Fruit fly (Drosophila melanogaster) Kc167 (cell line): ENCODE data around the gene AlaRS-m.

Experiments used
- Myc ChIP-seq: fragments of >200 bp; optimal IDR thresholded peaks from 2 replicates; lab custom pipeline; 2017; ENCODE audit warnings: missing external identifiers
- Sin3A ChIP-seq: fragments of >200 bp; optimal IDR thresholded peaks from 2 replicates; lab custom pipeline; 2018; ENCODE audit warnings: missing external identifiers
- h ChIP-seq: fragments of >200 bp; optimal IDR thresholded peaks from 3 replicates; lab custom pipeline; 2018; ENCODE audit warnings: missing external identifiers
- insv ChIP-seq: fragments of >200 bp; optimal IDR thresholded peaks from 3 replicates; lab custom pipeline; 2018; ENCODE audit warnings: missing external identifiers
- psq ChIP-seq: fragments of >200 bp; optimal IDR thresholded peaks from 2 replicates; lab custom pipeline; 2017; ENCODE audit warnings: missing external identifiers
- ttk ChIP-seq: sonication (Bioruptor generic); optimal IDR thresholded peaks from 2 replicates; lab custom pipeline; 2017; ENCODE audit warnings: missing external identifiers

The AlaRS-m gene

DNA sequence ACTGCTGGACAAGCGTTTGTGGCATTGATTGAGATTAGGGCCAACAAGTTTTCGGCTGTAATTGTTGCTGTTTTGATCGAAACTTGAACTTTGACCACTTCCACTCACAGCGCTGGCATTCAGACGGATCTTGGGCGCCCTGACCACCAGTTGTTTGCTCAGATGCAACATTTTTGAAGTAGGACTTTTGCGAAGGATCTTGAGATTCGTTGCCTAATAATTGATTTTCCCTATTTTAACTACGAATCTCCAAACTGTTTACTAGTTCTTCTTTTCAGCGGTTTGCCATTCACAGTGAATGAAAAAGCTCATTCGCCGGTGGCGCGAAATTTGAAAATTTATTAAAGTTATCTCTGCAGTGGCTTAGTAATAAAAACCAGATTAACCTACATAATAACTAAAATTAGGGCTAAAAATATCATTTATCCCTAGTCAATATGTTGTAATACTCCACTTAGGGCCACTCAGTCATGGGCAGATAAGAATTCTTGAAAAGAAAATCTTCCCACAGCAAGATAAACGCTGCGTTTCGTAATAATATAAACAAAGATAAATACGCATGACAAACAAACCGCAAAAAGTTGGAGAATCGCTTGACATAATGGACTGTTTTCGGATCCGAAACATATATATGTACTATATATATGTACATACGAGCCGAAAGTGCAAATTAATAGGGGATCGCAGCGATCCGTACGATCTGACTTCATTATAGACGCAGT, 4.4 kb upstream of the AlaRS-m start, which contains the start of the genes Dhrs4 and Gdap1:
Gene Dhrs4, minus strand, starts transcription at position 267 of the 722 bp plus-strand sequence.
Gene Gdap1, plus strand, starts transcription at position 574 of the 722 bp plus-strand sequence.
- TF ChIP-seq Sin3A (lab: Kevin White, UChicago) (no peak), ttk (lab: Kevin White, UChicago) (no peak)

DNA sequence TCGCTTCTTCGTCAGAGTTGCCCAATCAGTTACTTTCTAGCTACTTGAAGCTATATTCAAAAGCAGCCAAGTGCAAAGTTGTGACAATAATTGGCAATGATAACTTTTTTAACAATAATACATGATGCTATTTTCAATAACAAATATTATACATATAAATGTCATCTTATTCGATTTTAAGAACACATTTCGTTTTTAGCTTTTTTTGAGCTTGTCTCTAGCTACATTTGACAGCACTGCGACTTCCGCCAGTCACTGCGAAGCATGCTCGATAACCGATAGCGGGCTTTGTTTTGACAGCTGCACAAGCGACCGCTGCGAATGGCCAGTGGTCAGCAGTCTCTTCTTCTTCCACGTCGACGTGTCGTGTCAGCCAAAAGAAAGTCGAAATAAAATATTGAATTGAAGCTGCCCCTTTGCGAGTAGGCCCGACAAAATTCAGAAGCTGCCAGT, 6.5 kb downstream of the AlaRS-m start, which contains the start of the genes Gen and Srp54k:
Gene Gen, minus strand, starts transcription at position 23 of the 453 bp plus-strand sequence.
Gene Srp54k, plus strand, starts transcription at position 325 of the 453 bp plus-strand sequence.
- TF ChIP-seq h, result no peak
- no peak for TF ChIP-seq insv (lab: Kevin White, UChicago)
- TF ChIP-seq Sin3A (lab: Kevin White, UChicago), result no peak
- no peak for TF ChIP-seq psq (lab: Kevin White, UChicago)
- no peak for TF ChIP-seq Myc
- no peak for TF ChIP-seq ttk (lab: Kevin White, UChicago)

DNA sequence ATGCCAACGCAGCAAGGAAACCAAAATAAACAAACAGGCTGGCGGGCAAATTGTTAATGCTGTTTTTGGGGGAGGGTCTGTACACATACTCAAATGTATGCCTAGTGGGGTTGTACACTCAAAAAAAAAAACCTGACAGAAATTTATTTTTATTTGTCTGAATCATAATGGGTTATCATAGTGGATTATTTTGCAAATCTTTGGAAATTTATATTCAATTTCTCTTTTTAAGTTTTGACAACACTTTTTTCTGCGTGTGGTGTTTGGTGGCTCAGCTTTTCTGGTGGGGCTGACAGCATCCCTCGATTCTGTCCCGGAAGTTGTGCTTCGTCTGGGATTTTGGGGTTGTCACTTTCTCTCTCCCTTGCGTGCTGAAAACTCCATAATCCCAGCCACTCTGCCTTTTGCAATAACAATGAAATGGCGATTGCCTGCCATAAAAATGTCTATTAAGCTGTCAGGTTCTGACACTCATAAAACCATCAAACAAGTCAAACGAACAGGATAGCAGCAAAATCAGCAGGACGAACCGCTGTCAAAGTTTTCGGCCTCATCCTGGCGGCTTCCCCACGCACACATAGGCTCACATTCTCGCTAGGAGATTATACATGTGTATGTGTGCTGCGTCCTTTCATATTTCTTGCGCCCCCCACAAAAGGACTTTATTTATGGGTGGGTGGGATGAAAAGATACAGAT, 9.2 kb downstream of the AlaRS-m start:
- TF ChIP-seq insv (lab: Kevin White, UChicago) (no peak), psq (lab: Kevin White, UChicago) (no peak), h (no peak), ttk (lab: Kevin White, UChicago) (no peak), Sin3A (lab: Kevin White, UChicago) (no peak), Myc (no peak)

DNA sequence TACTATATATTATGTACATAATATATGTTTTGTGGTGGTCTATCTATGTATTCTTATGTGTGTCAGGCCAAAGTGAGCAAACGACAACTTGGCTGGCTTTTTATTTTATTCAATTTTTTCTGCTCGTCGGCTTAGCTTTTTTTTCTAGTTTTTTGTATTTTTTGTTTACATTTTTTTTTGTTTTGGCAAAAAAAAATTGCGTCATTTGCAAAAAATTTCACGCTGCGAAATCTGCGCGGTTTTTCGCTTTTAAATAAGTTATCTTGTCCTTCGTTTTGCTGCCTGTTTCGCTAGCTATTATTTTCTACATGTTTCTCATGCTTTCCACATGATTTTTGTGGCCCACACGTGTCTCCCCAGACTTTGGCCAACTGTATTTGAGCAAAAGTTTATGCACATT, 26.6 kb downstream of the AlaRS-m start:
- TF ChIP-seq Myc, result no peak
- TF ChIP-seq Sin3A (lab: Kevin White, UChicago), result no peak
- no peak for TF ChIP-seq h
- TF ChIP-seq insv (lab: Kevin White, UChicago), result no peak
- TF ChIP-seq psq (lab: Kevin White, UChicago), result no peak
- no peak for TF ChIP-seq ttk (lab: Kevin White, UChicago)

DNA sequence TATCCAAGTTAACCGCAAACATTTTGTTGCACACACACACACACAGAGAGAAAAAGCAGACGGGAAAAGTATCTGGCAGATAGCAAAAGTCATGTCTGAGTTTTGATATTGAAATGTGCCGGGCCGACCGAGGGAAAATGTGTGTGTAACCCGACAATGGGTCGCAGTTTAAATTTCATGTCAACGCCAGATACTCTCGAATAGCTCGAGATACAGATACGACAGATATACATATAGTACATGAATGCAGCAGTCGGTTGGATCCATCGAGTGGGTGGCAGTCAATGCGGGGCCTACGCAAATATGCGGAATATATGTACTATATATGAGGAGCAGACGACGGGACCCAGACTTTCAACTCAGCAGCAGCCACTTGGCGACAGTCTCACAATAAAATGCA, 30.2 kb downstream of the AlaRS-m start:
- TF ChIP-seq h, result no peak
- TF ChIP-seq ttk (lab: Kevin White, UChicago), result no peak
- no peak for TF ChIP-seq insv (lab: Kevin White, UChicago)
- TF ChIP-seq Myc, result no peak
- no peak for TF ChIP-seq Sin3A (lab: Kevin White, UChicago)
- no peak for TF ChIP-seq psq (lab: Kevin White, UChicago)

DNA sequence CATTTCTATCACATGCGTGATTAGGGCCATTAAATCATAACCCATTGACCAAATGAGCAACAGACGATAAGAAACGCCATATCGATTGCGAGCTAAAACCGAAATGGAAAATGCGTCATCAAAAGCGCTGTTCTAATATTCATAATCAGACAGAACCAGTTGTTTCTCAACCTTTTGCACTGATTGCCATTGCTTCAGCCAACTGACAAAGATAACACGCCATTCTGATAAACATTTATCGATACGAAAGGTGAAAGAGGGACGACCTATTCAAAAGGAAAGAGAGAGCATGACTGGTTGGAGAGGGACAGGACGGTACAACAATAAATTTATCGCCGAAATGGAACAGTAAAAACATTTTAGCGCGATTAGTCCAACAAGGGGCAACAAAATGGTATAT, 30.9 kb downstream of the AlaRS-m start:
- no peak for TF ChIP-seq ttk (lab: Kevin White, UChicago)
- TF ChIP-seq Sin3A (lab: Kevin White, UChicago), result no peak
- no peak for TF ChIP-seq h
- no peak for TF ChIP-seq insv (lab: Kevin White, UChicago)
- TF ChIP-seq Myc, result no peak
- no peak for TF ChIP-seq psq (lab: Kevin White, UChicago)

DNA sequence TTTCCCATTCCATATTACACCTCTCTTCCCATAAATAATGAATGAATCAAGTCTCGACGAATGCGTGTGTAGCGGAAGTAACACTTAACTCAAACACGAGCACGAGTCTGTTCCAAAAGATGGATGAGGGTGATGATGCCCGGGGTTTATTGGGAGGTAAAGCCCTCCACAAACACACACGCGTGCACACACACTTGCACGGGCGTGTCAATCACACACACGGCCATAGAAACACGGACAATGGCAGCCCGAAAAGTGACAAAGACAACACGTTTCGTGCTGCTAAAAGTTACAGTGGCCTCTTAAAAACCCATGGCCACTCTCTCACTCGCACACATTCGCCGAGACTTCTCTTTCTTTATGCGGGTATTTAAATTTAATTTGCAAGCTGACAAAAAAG, 33.0 kb downstream of the AlaRS-m start:
- no peak for TF ChIP-seq psq (lab: Kevin White, UChicago)
- no peak for TF ChIP-seq h

DNA sequence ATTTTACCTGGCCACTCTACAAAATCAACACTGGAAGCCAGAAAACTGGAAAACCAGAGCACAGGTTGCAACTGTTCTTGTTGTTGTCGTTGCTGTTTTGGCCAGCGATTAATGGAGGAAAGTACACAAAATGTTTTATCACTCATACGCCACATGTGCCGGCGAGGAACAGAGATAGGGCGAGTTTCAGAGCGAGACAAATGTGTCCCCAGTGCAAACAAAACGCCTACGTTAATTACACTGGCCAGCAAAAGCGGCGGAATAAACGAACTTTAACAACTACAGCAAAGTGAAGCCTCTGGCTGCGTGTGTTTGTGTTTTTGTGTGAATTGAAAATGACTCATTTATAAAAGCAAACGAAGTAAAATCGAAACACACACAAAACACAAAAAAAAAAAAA, 34.3 kb downstream of the AlaRS-m start:
- TF ChIP-seq insv (lab: Kevin White, UChicago) (no peak), h (no peak), ttk (lab: Kevin White, UChicago) (no peak), Sin3A (lab: Kevin White, UChicago) (no peak), psq (lab: Kevin White, UChicago) (no peak), Myc (no peak)

DNA sequence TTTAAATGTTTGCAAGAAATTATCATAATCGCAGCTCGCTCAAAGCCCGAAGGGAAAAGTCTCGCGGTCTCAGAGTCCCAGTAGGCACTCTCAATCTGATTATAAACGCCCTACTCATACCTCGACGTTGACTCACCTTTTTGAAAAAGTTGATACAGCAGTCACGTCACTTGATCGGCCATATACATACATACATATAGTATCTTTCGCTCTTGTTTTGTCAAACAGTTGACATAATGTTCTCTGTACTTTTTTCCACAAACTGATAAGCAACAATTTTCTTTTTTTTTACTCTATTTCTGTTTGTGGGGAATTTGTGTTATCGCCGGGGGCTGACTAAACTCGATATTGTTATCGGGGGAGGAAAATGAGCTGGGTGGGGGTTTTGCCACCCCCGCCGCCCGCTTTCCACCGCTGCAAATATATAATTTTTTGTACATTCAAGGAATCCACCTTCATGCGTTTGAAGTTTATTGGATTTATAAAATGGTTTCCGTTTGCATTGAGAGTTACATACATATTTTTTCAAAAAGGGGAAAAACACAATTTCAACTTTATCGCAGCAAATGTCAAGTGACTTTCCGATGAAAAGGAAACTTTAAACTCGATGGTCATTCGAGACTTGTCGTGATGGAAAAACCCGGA, 35.2 kb downstream of the AlaRS-m start:
- TF ChIP-seq h, result no peak
- no peak for TF ChIP-seq ttk (lab: Kevin White, UChicago)
- no peak for TF ChIP-seq Sin3A (lab: Kevin White, UChicago)
- no peak for TF ChIP-seq Myc
- no peak for TF ChIP-seq psq (lab: Kevin White, UChicago)
- TF ChIP-seq insv (lab: Kevin White, UChicago), result no peak

DNA sequence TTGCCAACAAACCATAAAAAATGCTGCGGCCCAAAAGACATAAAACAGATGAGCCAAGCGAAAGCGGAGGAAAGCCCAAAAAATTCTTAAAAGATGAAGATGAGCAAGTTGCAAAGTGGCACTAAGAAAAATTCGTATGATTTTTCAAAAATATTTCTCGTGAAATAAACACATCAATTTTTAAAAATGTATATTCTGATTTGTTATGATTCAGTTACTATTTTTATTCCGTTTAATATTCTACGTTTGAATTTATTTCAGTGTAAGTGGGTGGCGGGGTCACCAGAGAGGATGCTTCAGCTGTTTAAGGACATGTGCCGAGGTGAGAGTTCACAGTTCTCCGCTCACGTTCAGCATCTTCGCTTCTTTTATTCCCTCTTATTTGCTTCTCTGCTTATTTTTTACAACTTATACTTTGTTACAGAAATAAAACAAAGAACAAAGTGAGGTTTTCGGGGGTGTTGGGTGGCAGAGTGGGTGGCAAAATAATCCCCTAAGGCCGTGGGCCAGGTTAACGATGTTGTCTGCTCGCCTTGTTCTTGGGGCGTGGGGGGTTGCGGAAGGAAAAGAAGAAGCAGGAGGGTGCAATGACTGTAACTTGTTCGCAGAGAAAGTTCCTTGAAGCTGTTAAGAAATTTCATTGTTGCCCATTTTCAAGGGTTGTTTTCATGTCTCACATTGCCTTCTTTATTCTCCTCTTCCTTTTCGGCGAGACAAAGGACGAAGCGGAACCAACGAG, 36.5 kb downstream of the AlaRS-m start:
- TF ChIP-seq Sin3A (lab: Kevin White, UChicago), result no peak
- no peak for TF ChIP-seq Myc
- TF ChIP-seq h, result no peak
- TF ChIP-seq ttk (lab: Kevin White, UChicago), result no peak

DNA sequence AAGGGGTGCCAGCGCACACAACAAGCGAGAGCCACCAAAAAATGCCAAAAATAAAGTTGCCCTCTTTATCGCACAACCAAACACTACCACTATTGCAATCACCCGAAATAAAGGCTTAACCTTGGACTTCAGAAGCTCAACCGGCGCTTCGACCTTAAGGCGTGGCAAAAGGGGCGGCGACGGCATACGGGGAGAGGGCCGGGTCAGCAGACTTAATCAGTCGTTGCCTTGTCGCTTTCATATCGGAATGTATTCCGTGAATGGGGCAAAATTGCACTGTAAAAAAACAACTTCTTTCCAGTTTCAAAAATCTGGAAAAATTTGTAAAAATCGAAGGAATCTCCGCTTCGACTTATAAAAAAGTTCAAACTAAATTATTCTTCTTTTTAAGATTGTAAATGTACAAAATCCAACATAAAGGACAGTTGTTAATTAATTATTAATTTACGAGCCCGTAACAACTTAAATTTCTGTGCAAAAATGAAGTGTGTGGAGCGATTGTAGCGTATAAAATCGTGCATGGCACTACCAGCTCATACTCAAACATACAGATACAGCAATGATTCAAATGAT, 37.2 kb downstream of the AlaRS-m start:
- TF ChIP-seq Sin3A (lab: Kevin White, UChicago) (no peak), h (no peak), psq (lab: Kevin White, UChicago) (no peak), Myc (no peak), ttk (lab: Kevin White, UChicago) (no peak), insv (lab: Kevin White, UChicago) (no peak)
